Fruit fly (Drosophila melanogaster) whole organism, embryonic: ENCODE results near the gene CG4770.
A peak's percentile ranks its signal among the peaks of the same experiment; 100 is the strongest.

Experiments
- Atf6 ChIP-seq: fragments of 200-800 bp; sonication (Bioruptor generic); IDR thresholded peaks from 2 replicates; pipeline ENCODE4 v1.3.6; 2022; ENCODE audit warnings: missing biosample characterization, missing genetic modification characterization
- B-H2 ChIP-seq: fragments of 200-800 bp; sonication (Bioruptor generic); optimal IDR thresholded peaks from 2 replicates; lab custom pipeline; 2018; ENCODE audit warnings: missing biosample characterization, mild to moderate bottlenecking, missing genetic modification characterization
- CG10147 ChIP-seq: fragments of 200-800 bp; sonication (Bioruptor generic); optimal IDR thresholded peaks from 2 replicates; lab custom pipeline; 2019; ENCODE audit warnings: missing biosample characterization, mild to moderate bottlenecking, missing genetic modification characterization, moderate library complexity
- CG11247 ChIP-seq: fragments of 200-800 bp; sonication (Bioruptor generic); IDR thresholded peaks from 2 replicates; pipeline ENCODE4 v1.3.6; 2022; ENCODE audit warnings: missing biosample characterization, missing genetic modification characterization
- CG11560 ChIP-seq: fragments of 200-800 bp; sonication (Bioruptor generic); IDR thresholded peaks from 3 replicates; pipeline ENCODE4 v1.3.6; 2022; ENCODE audit warnings: missing biosample characterization, missing genetic modification characterization
- CG11695 ChIP-seq: fragments of 200-800 bp; sonication (Bioruptor generic); IDR thresholded peaks from 3 replicates; pipeline ENCODE4 v1.3.6; 2022; ENCODE audit warnings: missing biosample characterization, missing genetic modification characterization
- CG11696 ChIP-seq: fragments of 200-800 bp; sonication (Bioruptor generic); IDR thresholded peaks from 2 replicates; pipeline ENCODE4 v1.3.6; 2022; ENCODE audit warnings: missing biosample characterization, missing genetic modification characterization
- CG15269 ChIP-seq: fragments of 200-800 bp; sonication (Bioruptor generic); optimal IDR thresholded peaks from 2 replicates; lab custom pipeline; 2018; ENCODE audit warnings: missing biosample characterization, mild to moderate bottlenecking, missing genetic modification characterization, moderate library complexity
- CG17359 ChIP-seq: fragments of 200-800 bp; sonication (Bioruptor generic); optimal IDR thresholded peaks from 3 replicates; lab custom pipeline; 2018; ENCODE audit warnings: missing biosample characterization, mild to moderate bottlenecking, missing genetic modification characterization, moderate library complexity
- CG18262 ChIP-seq: fragments of 200-800 bp; optimal IDR thresholded peaks from 3 replicates; lab custom pipeline; 2019; ENCODE audit warnings: missing biosample characterization, mild to moderate bottlenecking, missing genetic modification characterization, moderate library complexity
- CG18476 ChIP-seq: fragments of 200-800 bp; sonication (Bioruptor generic); optimal IDR thresholded peaks from 2 replicates; lab custom pipeline; 2016; ENCODE audit warnings: missing biosample characterization, mild to moderate bottlenecking, missing genetic modification characterization
- CG18619 ChIP-seq: fragments of 200-800 bp; sonication (Bioruptor generic); optimal IDR thresholded peaks from 3 replicates; lab custom pipeline; 2017; ENCODE audit warnings: missing biosample characterization, mild to moderate bottlenecking, missing genetic modification characterization
- CG32532 ChIP-seq: fragments of 200-800 bp; sonication (Bioruptor generic); IDR thresholded peaks from 2 replicates; pipeline ENCODE4 v1.3.6; 2022; ENCODE audit warnings: missing biosample characterization, missing genetic modification characterization
- CG34422 ChIP-seq: fragments of 200-800 bp; sonication (Bioruptor generic); IDR thresholded peaks from 3 replicates; pipeline ENCODE4 v1.3.6; 2022; ENCODE audit warnings: missing biosample characterization, missing genetic modification characterization
- CG4820 ChIP-seq: fragments of 200-800 bp; sonication (Bioruptor generic); optimal IDR thresholded peaks from 3 replicates; lab custom pipeline; 2016; ENCODE audit warnings: missing biosample characterization, missing genetic modification characterization
- CG5245 ChIP-seq: fragments of 200-800 bp; sonication (Bioruptor generic); optimal IDR thresholded peaks from 3 replicates; lab custom pipeline; 2016; ENCODE audit warnings: missing biosample characterization, missing genetic modification characterization
- CG6854 ChIP-seq: fragments of 200-800 bp; sonication (Bioruptor generic); optimal IDR thresholded peaks from 3 replicates; lab custom pipeline; 2017; ENCODE audit warnings: missing biosample characterization, mild to moderate bottlenecking, missing genetic modification characterization
- CG7786 ChIP-seq: fragments of 200-800 bp; sonication (Bioruptor generic); optimal IDR thresholded peaks from 2 replicates; lab custom pipeline; 2016; ENCODE audit warnings: missing biosample characterization, missing genetic modification characterization
- CG9609 ChIP-seq: fragments of 200-800 bp; sonication (Bioruptor generic); optimal IDR thresholded peaks from 3 replicates; lab custom pipeline; 2016; ENCODE audit warnings: missing biosample characterization, missing genetic modification characterization
- CG9932 ChIP-seq: fragments of 200-800 bp; sonication (Bioruptor generic); IDR thresholded peaks from 2 replicates; pipeline ENCODE4 v1.3.6; 2022; ENCODE audit warnings: missing biosample characterization, missing genetic modification characterization
- Dll ChIP-seq: fragments of 200-800 bp; sonication (Bioruptor generic); IDR thresholded peaks from 4 replicates; pipeline ENCODE4 v1.3.6; 2022; ENCODE audit warnings: missing biosample characterization, missing genetic modification characterization; ENCODE audit not compliant: partially characterized antibody
- HLH54F ChIP-seq: fragments of 200-800 bp; sonication (Bioruptor generic); optimal IDR thresholded peaks from 3 replicates; lab custom pipeline; 2016; ENCODE audit warnings: missing biosample characterization, missing genetic modification characterization
- Hr51 ChIP-seq, 2 experiments: fragments of 200-800 bp; sonication (Bioruptor generic); optimal IDR thresholded peaks; 2 replicates in 1 of 2; 3 replicates in 1 of 2; lab custom pipeline; 2016 to 2018; ENCODE audit warnings: missing biosample characterization in 2 of 2, missing genetic modification characterization in 2 of 2, mild to moderate bottlenecking in 1 of 2, moderate library complexity in 1 of 2
- Jarid2 ChIP-seq: fragments of 200-800 bp; sonication (Bioruptor generic); optimal IDR thresholded peaks from 3 replicates; lab custom pipeline; 2017; ENCODE audit warnings: mild to moderate bottlenecking, missing biosample characterization, missing genetic modification reagents, missing genetic modification characterization
- MESR4 ChIP-seq: fragments of 200-800 bp; sonication (Bioruptor generic); optimal IDR thresholded peaks from 2 replicates; lab custom pipeline; 2018; ENCODE audit warnings: missing biosample characterization, mild to moderate bottlenecking, missing genetic modification characterization, moderate library complexity
- NFAT ChIP-seq: fragments of 200-800 bp; sonication (Bioruptor generic); IDR thresholded peaks from 2 replicates; pipeline ENCODE4 v1.3.6; 2022; ENCODE audit warnings: missing biosample characterization, missing genetic modification characterization
- Opbp ChIP-seq: fragments of 200-800 bp; sonication (Bioruptor generic); IDR thresholded peaks from 3 replicates; pipeline ENCODE4 v1.3.6; 2022; ENCODE audit warnings: missing biosample characterization, missing genetic modification characterization; ENCODE audit not compliant: partially characterized antibody
- Poxn ChIP-seq: fragments of 200-800 bp; sonication (Bioruptor generic); IDR thresholded peaks from 2 replicates; pipeline ENCODE4 v1.3.6; 2022; ENCODE audit warnings: missing biosample characterization, missing genetic modification characterization
- Sox100B ChIP-seq: fragments of 200-800 bp; sonication (Bioruptor generic); optimal IDR thresholded peaks from 3 replicates; lab custom pipeline; 2018; ENCODE audit warnings: missing biosample characterization, mild to moderate bottlenecking, missing genetic modification characterization
- Sry-β ChIP-seq: fragments of 200-800 bp; sonication (Bioruptor generic); optimal IDR thresholded peaks from 2 replicates; lab custom pipeline; 2018; ENCODE audit warnings: missing biosample characterization, mild to moderate bottlenecking, missing genetic modification characterization, moderate library complexity
- Taf1 ChIP-seq: fragments of 200-800 bp; sonication (Bioruptor generic); IDR thresholded peaks from 2 replicates; pipeline ENCODE4 v1.3.6; 2022; ENCODE audit warnings: missing biosample characterization, missing genetic modification characterization
- aop ChIP-seq: fragments of 200-800 bp; sonication (Bioruptor generic); IDR thresholded peaks from 2 replicates; pipeline ENCODE4 v1.3.6; 2022; ENCODE audit warnings: missing biosample characterization, missing genetic modification characterization
- bowl ChIP-seq: fragments of 200-800 bp; sonication (Bioruptor generic); IDR thresholded peaks from 2 replicates; pipeline ENCODE4 v1.3.6; 2022; ENCODE audit warnings: missing biosample characterization, missing genetic modification characterization
- bsh ChIP-seq, 2 experiments: fragments of 200-800 bp; sonication (Bioruptor generic); optimal IDR thresholded peaks; 2 replicates each; lab custom pipeline; 2017 to 2018; ENCODE audit warnings: mild to moderate bottlenecking in 2 of 2, missing biosample characterization in 2 of 2, missing genetic modification characterization in 2 of 2, moderate library complexity in 1 of 2
- chinmo ChIP-seq: fragments of 200-800 bp; sonication (Bioruptor generic); IDR thresholded peaks from 4 replicates; pipeline ENCODE4 v1.3.6; 2022; ENCODE audit warnings: missing biosample characterization, missing genetic modification characterization; ENCODE audit not compliant: partially characterized antibody
- crol ChIP-seq: fragments of 200-800 bp; sonication (Bioruptor generic); IDR thresholded peaks from 2 replicates; pipeline ENCODE4 v1.3.6; 2022; ENCODE audit warnings: missing biosample characterization, missing genetic modification characterization
- da ChIP-seq: fragments of 200-800 bp; sonication (Bioruptor generic); optimal IDR thresholded peaks from 2 replicates; lab custom pipeline; 2016; ENCODE audit warnings: missing biosample characterization, missing genetic modification characterization
- danr ChIP-seq: fragments of 200-800 bp; sonication (Bioruptor generic); IDR thresholded peaks from 2 replicates; pipeline ENCODE4 v1.3.6; 2022; ENCODE audit warnings: missing biosample characterization, missing genetic modification characterization
- fru ChIP-seq: fragments of >200 bp; optimal IDR thresholded peaks from 2 replicates; lab custom pipeline; 2017
- gcm ChIP-seq: fragments of 200-800 bp; sonication (Bioruptor generic); optimal IDR thresholded peaks from 2 replicates; lab custom pipeline; 2019; ENCODE audit warnings: missing biosample characterization, mild to moderate bottlenecking, missing genetic modification characterization, moderate library complexity
- ind ChIP-seq: fragments of 200-800 bp; sonication (Bioruptor generic); optimal IDR thresholded peaks from 3 replicates; lab custom pipeline; 2016; ENCODE audit warnings: missing biosample characterization, missing genetic modification characterization
- pan ChIP-seq, 4 experiments: fragments of >200 bp in 3 of 4; fragments of 200-800 bp in 1 of 4; sonication (Bioruptor generic) in 1 of 4; optimal IDR thresholded peaks in 3 of 4; IDR thresholded peaks in 1 of 4; 2 replicates each; pipeline versions ENCODE4 v1.3.6 to Lab custom; 2017 to 2022; ENCODE audit warnings: missing biosample characterization in 2 of 4, missing genetic modification characterization in 2 of 4, mixed read lengths in 1 of 4
- peb ChIP-seq: fragments of 200-800 bp; sonication (Bioruptor generic); IDR thresholded peaks from 2 replicates; pipeline ENCODE4 v1.3.6; 2022; ENCODE audit warnings: missing biosample characterization, missing genetic modification characterization
- psq ChIP-seq: fragments of 200-800 bp; sonication (Bioruptor generic); optimal IDR thresholded peaks from 2 replicates; lab custom pipeline; 2017; ENCODE audit warnings: missing biosample characterization, missing genetic modification characterization
- sna ChIP-seq: fragments of 200-800 bp; sonication (Bioruptor generic); IDR thresholded peaks from 2 replicates; pipeline ENCODE4 v1.3.6; 2022; ENCODE audit warnings: missing biosample characterization, missing genetic modification characterization; ENCODE audit not compliant: partially characterized antibody
- tna ChIP-seq: fragments of 200-800 bp; sonication (Bioruptor generic); IDR thresholded peaks from 2 replicates; pipeline ENCODE4 v1.3.6; 2022; ENCODE audit warnings: missing biosample characterization, missing genetic modification characterization; ENCODE audit not compliant: partially characterized antibody
- ttk ChIP-seq: fragments of 200-800 bp; sonication (Bioruptor generic); IDR thresholded peaks from 2 replicates; pipeline ENCODE4 v2.1.2; 2022; ENCODE audit warnings: missing biosample characterization, missing genetic modification characterization
- yki ChIP-seq: fragments of >200 bp; optimal IDR thresholded peaks from 3 replicates; lab custom pipeline; 2018

CG4770 gene

dm6 chr3R:19889603-19890187, 28.6 kb upstream of the CG4770 start (continued):
- TF ChIP-seq crol (GFP tag; lab: Robert Waterston, UW) = no peak
- TF ChIP-seq CG7786 (GFP tag; lab: Kevin White, UChicago) = no peak
- TF ChIP-seq gcm (GFP tag; lab: Kevin White, UChicago) = peak; percentile 45
- TF ChIP-seq CG11695 (GFP tag; lab: Robert Waterston, UW) = peak; percentile 76
- peak; percentile 83 for TF ChIP-seq Sox100B (GFP tag; lab: Kevin White, UChicago)
- TF ChIP-seq CG9932 (GFP tag; lab: Robert Waterston, UW) = peak; percentile 66
- TF ChIP-seq CG18619 = peak; percentile 72
- TF ChIP-seq aop (GFP tag; lab: Robert Waterston, UW) = no peak
- peak; percentile 73 for TF ChIP-seq ind (GFP tag; lab: Kevin White, UChicago)
- no peak for TF ChIP-seq CG34422 (GFP tag; lab: Robert Waterston, UW)
- peak; percentile 48 for TF ChIP-seq CG4820
- no peak for TF ChIP-seq psq (GFP tag; lab: Kevin White, UChicago)
- peak; percentile 12; the same call in 1 of the 2 replicates for TF ChIP-seq CG11247 (GFP tag; lab: Robert Waterston, UW)
- TF ChIP-seq tna (GFP tag; lab: Robert Waterston, UW) = no peak
- peak; percentile 66 for TF ChIP-seq Taf1 (GFP tag; lab: Robert Waterston, UW)
- no peak for TF ChIP-seq da (GFP tag; lab: Kevin White, UChicago)
- no peak for TF ChIP-seq Sry-β (GFP tag; lab: Kevin White, UChicago)
- peak; percentile 69; the same call in 3 of the 4 replicates for TF ChIP-seq chinmo (GFP tag; lab: Robert Waterston, UW)
- peak; percentile 94 for TF ChIP-seq CG10147 (GFP tag; lab: Kevin White, UChicago)
- no peak; the same call in 1 of the 2 replicates for TF ChIP-seq ttk (GFP tag; lab: Robert Waterston, UW)
- no peak for TF ChIP-seq pan (optimal IDR thresholded peaks at IDR 0.05; lab: Kevin White, UChicago)
- TF ChIP-seq pan (GFP tag; optimal IDR thresholded peaks at IDR 0.05 in 1 of 2, IDR thresholded peaks at IDR 0.05 in 1 of 2) = no peak
- TF ChIP-seq Atf6 (GFP tag; lab: Robert Waterston, UW) = peak; percentile 64; the same call in 1 of the 2 replicates
- TF ChIP-seq CG18262 = peak; percentile 64
- 0 out of 2 replicates have a peak, but pooled peaks have one; percentile 36 for TF ChIP-seq peb (GFP tag; lab: Robert Waterston, UW)
- peak; percentile 13 for TF ChIP-seq B-H2 (GFP tag; lab: Kevin White, UChicago)
- TF ChIP-seq Poxn (GFP tag; lab: Robert Waterston, UW) = no peak
- TF ChIP-seq CG11696 (GFP tag; lab: Robert Waterston, UW) = no peak

DNA sequence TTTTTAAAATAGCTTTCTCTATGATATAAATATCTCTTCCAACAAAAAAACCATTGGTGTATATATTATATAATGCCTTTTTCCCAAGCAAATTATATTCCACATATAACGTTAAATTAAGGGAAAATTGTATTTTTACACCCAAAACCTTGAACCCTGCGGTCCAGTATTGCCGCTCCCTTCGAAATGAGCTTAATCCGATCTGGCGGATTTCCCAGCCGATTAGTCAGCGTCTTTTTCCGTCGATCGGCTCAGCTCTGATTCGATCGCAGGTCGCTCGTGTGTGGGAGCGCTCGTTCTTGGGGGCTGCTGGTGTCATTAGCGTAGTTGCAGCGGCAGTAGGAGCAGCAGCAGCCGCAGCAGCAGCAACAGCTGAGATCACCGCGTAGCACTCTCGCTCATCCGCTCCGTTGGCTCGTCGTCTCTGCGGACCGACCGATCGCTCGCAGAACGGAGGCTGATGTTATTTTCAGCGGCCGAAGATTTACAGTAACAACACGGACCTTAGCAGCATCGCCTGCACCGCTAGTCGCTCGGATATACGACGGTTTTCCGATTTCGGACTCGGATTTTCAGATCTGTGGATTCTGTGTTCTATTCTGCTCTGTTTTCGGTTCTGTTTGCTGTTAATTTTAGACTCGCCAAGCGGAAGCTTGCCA, 27.8 kb upstream of the CG4770 start, which contains the start of gene CG4733:
Gene CG4733, plus strand, starts transcription at position 350 of the 659 bp plus-strand sequence.
- no peak for TF ChIP-seq Opbp (GFP tag; lab: Robert Waterston, UW)
- TF ChIP-seq NFAT (GFP tag; lab: Robert Waterston, UW) = no peak
- TF ChIP-seq bowl (GFP tag; lab: Robert Waterston, UW) = no peak
- TF ChIP-seq Dll (GFP tag; lab: Robert Waterston, UW) = 0 out of 4 replicates have a peak, but pooled peaks have one; percentile 32
- TF ChIP-seq Jarid2 = peak; percentile 60
- TF ChIP-seq CG32532 (GFP tag; lab: Robert Waterston, UW) = peak; percentile 44; the same call in 1 of the 2 replicates
- peak in 1 of 2 experiments; percentile 14 for TF ChIP-seq Hr51 (GFP tag; optimal IDR thresholded peaks at IDR 0.05; lab: Kevin White, UChicago)
- TF ChIP-seq CG11560 (tag; lab: Robert Waterston, UW) = no peak
- TF ChIP-seq HLH54F (GFP tag; lab: Kevin White, UChicago) = no peak
- TF ChIP-seq CG18476 = no peak
- no peak for TF ChIP-seq CG5245 (GFP tag; lab: Kevin White, UChicago)
- peak; percentile 14 for TF ChIP-seq CG15269 (tag; lab: Kevin White, UChicago)
- TF ChIP-seq MESR4 = no peak
- TF ChIP-seq sna (GFP tag; lab: Robert Waterston, UW) = no peak
- TF ChIP-seq bsh (GFP tag; optimal IDR thresholded peaks at IDR 0.05; lab: Kevin White, UChicago) = no peak
- no peak for TF ChIP-seq CG6854 (GFP tag; lab: Kevin White, UChicago)
- TF ChIP-seq CG9609 (GFP tag; lab: Kevin White, UChicago) = no peak
- TF ChIP-seq B-H2 (GFP tag; lab: Kevin White, UChicago) = no peak
- no peak for TF ChIP-seq CG17359
- TF ChIP-seq danr (GFP tag; lab: Robert Waterston, UW) = no peak
- TF ChIP-seq yki (lab: Kevin White, UChicago) = no peak
- TF ChIP-seq fru (lab: Kevin White, UChicago) = no peak
- no peak for TF ChIP-seq Taf1 (GFP tag; lab: Robert Waterston, UW)
